Worm (Caenorhabditis elegans) whole organism, late embryonic: Measurements from ENCODE around the gene F58A4.2.

Experiments used
- C38D4.7 ChIP-seq: fragments of 200-800 bp; sonication (Bioruptor generic); optimal IDR thresholded peaks from 2 replicates; lab custom pipeline; 2018; ENCODE audit warnings: mild to moderate bottlenecking, missing genetic modification characterization, moderate library complexity, missing compliant biosample characterization
- ceh-2 ChIP-seq: sonication (generic microtip); optimal IDR thresholded peaks from 2 replicates; lab custom pipeline; 2016; ENCODE audit warnings: missing genotype, missing genetic modification characterization, missing compliant biosample characterization
- ceh-48 ChIP-seq: sonication (generic microtip); optimal IDR thresholded peaks from 2 replicates; lab custom pipeline; 2016; ENCODE audit warnings: missing genetic modification characterization, inconsistent platforms, missing compliant biosample characterization
- elt-2 ChIP-seq: sonication (generic microtip); optimal IDR thresholded peaks from 2 replicates; lab custom pipeline; 2016; ENCODE audit warnings: missing genetic modification reagents, missing genetic modification characterization, missing compliant biosample characterization
- mec-3 ChIP-seq: sonication (generic microtip); optimal IDR thresholded peaks from 2 replicates; lab custom pipeline; 2016; ENCODE audit warnings: borderline replicate concordance, missing genetic modification characterization, missing compliant biosample characterization
- nfya-1 ChIP-seq: sonication (generic microtip); optimal IDR thresholded peaks from 2 replicates; lab custom pipeline; 2017; ENCODE audit warnings: missing genetic modification characterization, mild to moderate bottlenecking, missing compliant biosample characterization, antibody characterized with exemption, moderate library complexity
- pha-2 ChIP-seq: sonication (generic microtip); optimal IDR thresholded peaks from 2 replicates; lab custom pipeline; 2017; ENCODE audit warnings: mild to moderate bottlenecking, missing genetic modification characterization, missing compliant biosample characterization
- unc-55 ChIP-seq: sonication (generic microtip); optimal IDR thresholded peaks from 2 replicates; lab custom pipeline; 2017; ENCODE audit warnings: missing biosample characterization, missing genetic modification reagents, missing genetic modification characterization

DNA sequence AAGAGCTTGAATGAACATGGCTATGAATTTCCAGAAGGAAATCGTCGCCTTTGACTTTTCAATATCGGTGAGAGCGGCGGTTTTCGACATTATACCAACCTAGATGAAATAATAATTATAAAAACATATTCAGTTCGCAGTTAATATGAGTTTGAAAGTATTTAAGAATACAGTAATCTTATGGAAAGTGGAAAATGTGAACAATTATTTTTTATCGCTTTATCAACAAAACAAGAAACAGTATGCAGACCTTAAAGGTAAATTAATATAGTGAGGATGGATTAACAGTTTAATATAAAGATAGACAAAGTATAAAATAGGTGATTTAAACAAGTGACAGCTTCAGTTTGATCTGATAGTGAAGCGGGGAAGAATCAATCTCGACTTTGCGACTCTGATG is 42.1 kb downstream of the F58A4.2 start, which contains the start of gene C48B4.6:
- TF ChIP-seq unc-55 (GFP tag; lab: Kevin White, UChicago) = no peak
- TF ChIP-seq C38D4.7 (GFP tag; lab: Kevin White, UChicago) = no peak
- TF ChIP-seq nfya-1 = no peak
- no peak for TF ChIP-seq ceh-48 (tag; lab: Kevin White, UChicago)
- no peak for TF ChIP-seq ceh-2 (tag; lab: Kevin White, UChicago)
- TF ChIP-seq pha-2 (tag; lab: Kevin White, UChicago) = no peak
- TF ChIP-seq mec-3 (tag; lab: Kevin White, UChicago) = no peak
- TF ChIP-seq elt-2 (tag; lab: Kevin White, UChicago) = no peak
